Fruit fly (Drosophila melanogaster): ENCODE measurements around the gene CG32640.

CG32640 gene

DNA sequence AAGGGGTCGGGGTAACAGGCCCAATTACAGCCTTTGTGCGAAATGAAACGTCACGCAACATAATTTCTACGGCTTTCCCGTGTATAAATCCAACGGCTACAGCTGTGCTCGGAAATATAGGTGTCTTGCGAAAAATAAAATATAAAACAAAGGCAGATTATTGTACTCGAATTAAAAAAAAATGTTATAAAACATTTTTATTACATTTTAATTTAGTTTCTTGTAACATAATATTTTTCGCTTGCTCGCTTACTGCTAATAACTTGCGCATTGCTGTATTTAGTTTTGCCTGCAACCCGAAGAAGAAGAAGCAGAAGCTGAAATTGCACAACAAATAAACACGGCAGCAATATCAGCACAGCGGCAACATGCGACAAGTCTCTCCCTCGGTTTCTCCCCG lies 34.7 kb upstream of the CG32640 start (continued):
- TF ChIP-seq Jarid2 (GFP tag; optimal IDR thresholded peaks at IDR 0.05) (no peak), bsh (GFP tag; optimal IDR thresholded peaks at IDR 0.05) (peak; percentile 47), lmd (GFP tag; IDR thresholded peaks at IDR 0.05) (peak; percentile 42; the same call in 1 of the 2 replicates), CG31365 (tag; optimal IDR thresholded peaks at IDR 0.05) (no peak), CG4282 (GFP tag; optimal IDR thresholded peaks at IDR 0.05) (no peak), Mes4 (GFP tag; optimal IDR thresholded peaks at IDR 0.05) (no peak), BtbVII (GFP tag; optimal IDR thresholded peaks at IDR 0.05) (no peak), twi (tag; optimal IDR thresholded peaks at IDR 0.05) (no peak), MBD-R2 (GFP tag; IDR thresholded peaks at IDR 0.05) (no peak), CG14014 (GFP tag; IDR thresholded peaks at IDR 0.05) (peak; percentile 55; the same call in 1 of the 2 replicates), CG7786 (GFP tag; optimal IDR thresholded peaks at IDR 0.05) (no peak), p53 (GFP tag; optimal IDR thresholded peaks at IDR 0.05) (no peak), CG6175 (GFP tag; IDR thresholded peaks at IDR 0.05) (no peak), CG1024 (GFP tag; IDR thresholded peaks at IDR 0.05) (no peak), dan (GFP tag; IDR thresholded peaks at IDR 0.05) (no peak), CG17359 (tag; optimal IDR thresholded peaks at IDR 0.05) (peak; percentile 66), repo (GFP tag; optimal IDR thresholded peaks at IDR 0.05) (no peak), Max (GFP tag; optimal IDR thresholded peaks at IDR 0.05) (no peak), pfk (GFP tag; optimal IDR thresholded peaks at IDR 0.05) (no peak), dmrt11E (tag; optimal IDR thresholded peaks at IDR 0.05) (peak; percentile 31), CG10431 (GFP tag; optimal IDR thresholded peaks at IDR 0.05) (no peak), E2f2 (GFP tag; IDR thresholded peaks at IDR 0.05) (no peak), CG10321 (GFP tag; IDR thresholded peaks at IDR 0.05) (no peak), HLHmδ (GFP tag; optimal IDR thresholded peaks at IDR 0.05) (no peak), disco-r (GFP tag; optimal IDR thresholded peaks at IDR 0.05) (no peak), TFAM (GFP tag; optimal IDR thresholded peaks at IDR 0.05) (no peak), HLH4C (GFP tag; IDR thresholded peaks at IDR 0.05; ENCODE audit: partially characterized antibody) (no peak), CG1233 (GFP tag; optimal IDR thresholded peaks at IDR 0.05) (no peak), CG14965 (GFP tag; optimal IDR thresholded peaks at IDR 0.05; ENCODE audit: borderline replicate concordance) (no peak), danr (GFP tag; IDR thresholded peaks at IDR 0.05) (no peak), NFAT (GFP tag; IDR thresholded peaks at IDR 0.05) (no peak), Camta (GFP tag; optimal IDR thresholded peaks at IDR 0.05) (no peak), CG7987 (GFP tag; optimal IDR thresholded peaks at IDR 0.05) (no peak), gcm2 (GFP tag; optimal IDR thresholded peaks at IDR 0.05) (no peak), Bgb (GFP tag; IDR thresholded peaks at IDR 0.05; ENCODE audit: partially characterized antibody) (no peak), Nf-YB (GFP tag; optimal IDR thresholded peaks at IDR 0.05) (no peak), CG9817 (tag; optimal IDR thresholded peaks at IDR 0.05) (peak; percentile 7), ssp (GFP tag; IDR thresholded peaks at IDR 0.05) (no peak), fu2 (GFP tag; optimal IDR thresholded peaks at IDR 0.05) (no peak), Atf3 (GFP tag; optimal IDR thresholded peaks at IDR 0.05) (no peak), CG16813 (GFP tag; IDR thresholded peaks at IDR 0.05; ENCODE audit: partially characterized antibody) (no peak), Nf-YA (GFP tag; IDR thresholded peaks at IDR 0.05) (no peak; the same call in 1 of the 2 replicates), CG10462 (GFP tag; optimal IDR thresholded peaks at IDR 0.05) (no peak), CG15011 (GFP tag; optimal IDR thresholded peaks at IDR 0.05) (no peak), CG33213 (GFP tag; optimal IDR thresholded peaks at IDR 0.05) (no peak), vfl (GFP tag; optimal IDR thresholded peaks at IDR 0.05) (no peak), Six4 (GFP tag; optimal IDR thresholded peaks at IDR 0.05) (peak; percentile 6), CG1602 (GFP tag; optimal IDR thresholded peaks at IDR 0.05) (no peak), D19A (tag; optimal IDR thresholded peaks at IDR 0.05) (no peak), dysf (GFP tag; IDR thresholded peaks at IDR 0.05) (peak; percentile 46; the same call in 2 of the 3 replicates), CG6654 (GFP tag; optimal IDR thresholded peaks at IDR 0.05) (no peak), so (GFP tag; IDR thresholded peaks at IDR 0.05) (0 out of 3 replicates have a peak, but pooled peaks have one; percentile 13)

Measured in whole organism, embryonic.